Fruit fly (Drosophila melanogaster): ENCODE measurements around the gene NaPi-III.
"Not testable (repeated sequence)": the region's sequence is repeated elsewhere in the genome, so short reads cannot be mapped to it uniquely, and the experiment has no call there.

The NaPi-III gene

dm6 chr3L:11124841-11125240, 1.7 kb downstream of the NaPi-III start:
- no peak for TF ChIP-seq CTCF (optimal IDR thresholded peaks at IDR 0.05)
- no peak for TF ChIP-seq CG8478 (optimal IDR thresholded peaks at IDR 0.05)

- no peak for TF ChIP-seq CG8478 (optimal IDR thresholded peaks at IDR 0.05)
- no peak for TF ChIP-seq CTCF (optimal IDR thresholded peaks at IDR 0.05)
Measured at dm6 chr3L:11125636-11126532, 2.7 kb downstream of the NaPi-III start.

- TF ChIP-seq CG8478 (optimal IDR thresholded peaks at IDR 0.05) (no peak), CTCF (optimal IDR thresholded peaks at IDR 0.05) (no peak)
Measured at dm6 chr3L:11130535-11130934, 7.4 kb downstream of the NaPi-III start, which contains the start of gene nol. Gene nol (plus strand): TSS chr3L:11130835.

dm6 chr3L:11132055-11132454, 8.9 kb downstream of the NaPi-III start, which contains the start of gene CG32074:
Gene CG32074 (minus strand): TSS chr3L:11132322.
- not testable (repeated sequence) for TF ChIP-seq CG8478, CTCF (optimal IDR thresholded peaks at IDR 0.05)

- TF ChIP-seq CTCF, CG8478 (optimal IDR thresholded peaks at IDR 0.05): not testable (repeated sequence)
Measured at dm6 chr3L:11134886-11135285, 11.7 kb downstream of the NaPi-III start, which contains the start of gene CG14143. Gene CG14143 (plus strand): TSS chr3L:11134987.

dm6 chr3L:11135846-11136245, 12.7 kb downstream of the NaPi-III start, which contains the start of gene IRSp53:
Gene IRSp53 (plus strand): TSS chr3L:11136049.
- TF ChIP-seq CG8478 (optimal IDR thresholded peaks at IDR 0.05) (no peak), CTCF (optimal IDR thresholded peaks at IDR 0.05) (no peak)

dm6 chr3L:11136349-11136748, 13.2 kb downstream of the NaPi-III start:
- no peak for TF ChIP-seq CTCF (optimal IDR thresholded peaks at IDR 0.05)
- TF ChIP-seq CG8478 (optimal IDR thresholded peaks at IDR 0.05): no peak

dm6 chr3L:11138862-11139261, 15.7 kb downstream of the NaPi-III start:
- TF ChIP-seq CTCF (optimal IDR thresholded peaks at IDR 0.05) (no peak), CG8478 (optimal IDR thresholded peaks at IDR 0.05) (no peak)

dm6 chr3L:11145065-11145464, 21.9 kb downstream of the NaPi-III start:
- TF ChIP-seq CG8478 (optimal IDR thresholded peaks at IDR 0.05) (no peak), CTCF (optimal IDR thresholded peaks at IDR 0.05) (no peak)

- TF ChIP-seq CG8478 (optimal IDR thresholded peaks at IDR 0.05) (no peak), CTCF (optimal IDR thresholded peaks at IDR 0.05) (no peak)
Measured at dm6 chr3L:11147675-11148074, 24.5 kb downstream of the NaPi-III start.

dm6 chr3L:11148478-11149251, 25.5 kb downstream of the NaPi-III start:
- TF ChIP-seq CG8478 (optimal IDR thresholded peaks at IDR 0.05): no peak
- no peak for TF ChIP-seq CTCF (optimal IDR thresholded peaks at IDR 0.05)

dm6 chr3L:11150735-11151287, 27.7 kb downstream of the NaPi-III start, which contains the start of gene CG6216:
Gene CG6216 (minus strand): TSS chr3L:11150785.
- no peak for TF ChIP-seq CTCF (optimal IDR thresholded peaks at IDR 0.05)
- no peak for TF ChIP-seq CG8478 (optimal IDR thresholded peaks at IDR 0.05)

dm6 chr3L:11155380-11155779, 32.2 kb downstream of the NaPi-III start:
- no peak for TF ChIP-seq CG8478 (optimal IDR thresholded peaks at IDR 0.05)
- TF ChIP-seq CTCF (optimal IDR thresholded peaks at IDR 0.05): no peak

- no peak for TF ChIP-seq CG8478 (optimal IDR thresholded peaks at IDR 0.05)
- TF ChIP-seq CTCF (optimal IDR thresholded peaks at IDR 0.05): no peak
Measured at dm6 chr3L:11164899-11165298, 41.8 kb downstream of the NaPi-III start, which contains the start of gene Alg10. Gene Alg10 (plus strand): TSS chr3L:11164971.

Data from S2 (cell line).